Worm (Caenorhabditis elegans): ENCODE measurements around the gene F26F2.5.

F26F2.5 gene

DNA sequence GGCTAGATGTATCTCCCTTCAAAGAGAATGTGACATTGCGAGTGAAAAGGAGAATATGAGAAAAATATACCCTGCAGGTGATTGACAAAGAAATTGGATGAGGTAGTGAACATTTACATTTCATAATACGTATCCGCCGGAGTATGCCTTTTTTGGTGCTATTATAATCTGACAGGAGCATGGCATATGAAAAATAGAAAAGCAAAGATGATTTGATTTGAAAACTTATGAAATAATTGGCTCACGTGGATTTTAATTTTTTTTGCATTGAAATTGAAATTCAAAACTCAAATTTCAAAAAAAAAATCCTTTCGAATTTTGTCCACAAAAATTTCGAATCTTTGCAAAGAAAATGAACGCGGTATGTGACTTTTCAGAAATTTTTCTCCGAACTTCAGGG lies 29.5 kb downstream of the F26F2.5 start, which contains the start of gene ttr-11:
TSS of gene ttr-11 (plus strand) at position 301 of the 400 bp plus-strand sequence.
- TF ChIP-seq W03F9.2 (tag; optimal IDR thresholded peaks at IDR 0.05), result no peak
- no peak for TF ChIP-seq him-1 (tag; optimal IDR thresholded peaks at IDR 0.05)
- no peak for TF ChIP-seq dao-5 (tag; optimal IDR thresholded peaks at IDR 0.05)

DNA sequence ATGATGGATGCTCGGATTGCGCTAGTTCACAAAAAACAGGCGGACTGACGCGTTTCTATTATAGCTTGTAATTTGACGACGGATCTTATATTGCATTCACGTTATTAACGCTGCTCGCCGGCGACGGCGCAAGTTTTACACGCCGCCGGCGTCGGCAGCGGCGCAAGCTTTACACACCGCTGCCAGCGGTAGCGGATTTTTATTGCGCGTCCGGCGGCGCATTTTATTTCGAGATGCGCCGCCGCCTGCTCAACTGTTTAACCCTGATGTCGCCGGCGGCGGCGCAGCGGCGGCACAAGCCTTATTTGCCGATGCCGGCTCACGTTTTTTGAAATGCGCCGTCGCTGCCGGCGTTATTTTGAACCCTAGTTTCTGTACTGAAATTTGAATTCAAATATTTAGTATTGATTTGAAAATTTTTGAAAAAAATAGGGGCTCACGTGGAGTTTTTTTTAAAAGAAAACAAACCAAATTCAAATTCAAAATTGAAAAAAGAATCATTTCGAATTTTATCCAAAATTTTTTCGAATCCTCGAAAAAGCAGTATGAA lies 31.2 kb downstream of the F26F2.5 start, which contains the start of gene ttr-57:
TSS of gene ttr-57 (plus strand) at position 500 of the 550 bp plus-strand sequence.
- no peak for TF ChIP-seq dao-5 (tag; optimal IDR thresholded peaks at IDR 0.05)
- TF ChIP-seq W03F9.2 (tag; optimal IDR thresholded peaks at IDR 0.05), result no peak
- TF ChIP-seq him-1 (tag; optimal IDR thresholded peaks at IDR 0.05), result no peak

DNA sequence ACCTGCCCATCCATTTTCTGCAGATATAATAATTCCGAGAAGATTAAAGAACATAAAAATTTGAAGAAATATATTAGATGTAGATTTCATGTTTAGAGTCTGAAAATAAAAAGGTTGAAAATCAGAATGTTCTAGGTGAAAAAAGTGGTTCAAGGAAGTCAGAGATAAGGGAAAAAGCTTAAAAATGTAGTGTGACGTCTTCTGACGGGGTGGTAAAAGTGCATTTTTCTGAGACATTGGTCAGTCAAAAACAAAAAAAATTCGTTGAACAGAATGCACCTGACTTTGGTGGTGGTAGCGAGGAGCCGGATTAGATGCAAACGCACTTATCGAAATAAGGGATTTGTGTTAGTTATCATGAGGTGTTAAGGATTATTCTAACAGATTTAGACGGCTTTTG lies 33.1 kb downstream of the F26F2.5 start, which contains the start of gene F46B3.23:
TSS of gene F46B3.23 (minus strand) at position 101 of the 400 bp plus-strand sequence.
- no peak for TF ChIP-seq him-1 (tag; optimal IDR thresholded peaks at IDR 0.05)
- TF ChIP-seq W03F9.2 (tag; optimal IDR thresholded peaks at IDR 0.05), result no peak
- no peak for TF ChIP-seq dao-5 (tag; optimal IDR thresholded peaks at IDR 0.05)

DNA sequence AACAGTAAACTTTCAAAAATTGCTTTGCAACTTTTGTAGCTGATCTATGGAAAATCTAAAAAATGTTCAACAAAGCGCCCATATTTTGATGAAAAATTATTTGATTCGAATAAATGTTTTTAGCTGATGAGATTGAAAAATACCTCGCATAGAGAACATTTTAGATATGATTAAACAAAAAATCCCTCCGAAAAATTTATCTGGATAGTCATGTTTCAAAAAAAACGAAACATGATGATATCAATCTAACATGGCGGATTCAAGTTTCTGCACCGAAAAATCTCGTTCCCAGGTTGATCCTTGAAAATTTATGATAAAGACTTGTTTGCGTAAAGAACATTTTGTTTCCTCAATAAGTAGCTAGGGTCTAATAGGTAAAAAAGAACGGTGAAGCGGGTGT lies 35.2 kb downstream of the F26F2.5 start, which contains the start of gene ttr-12:
TSS of gene ttr-12 (minus strand) at position 101 of the 400 bp plus-strand sequence.
- TF ChIP-seq dao-5 (tag; optimal IDR thresholded peaks at IDR 0.05), result no peak
- TF ChIP-seq him-1 (tag; optimal IDR thresholded peaks at IDR 0.05), result no peak
- no peak for TF ChIP-seq W03F9.2 (tag; optimal IDR thresholded peaks at IDR 0.05)

DNA sequence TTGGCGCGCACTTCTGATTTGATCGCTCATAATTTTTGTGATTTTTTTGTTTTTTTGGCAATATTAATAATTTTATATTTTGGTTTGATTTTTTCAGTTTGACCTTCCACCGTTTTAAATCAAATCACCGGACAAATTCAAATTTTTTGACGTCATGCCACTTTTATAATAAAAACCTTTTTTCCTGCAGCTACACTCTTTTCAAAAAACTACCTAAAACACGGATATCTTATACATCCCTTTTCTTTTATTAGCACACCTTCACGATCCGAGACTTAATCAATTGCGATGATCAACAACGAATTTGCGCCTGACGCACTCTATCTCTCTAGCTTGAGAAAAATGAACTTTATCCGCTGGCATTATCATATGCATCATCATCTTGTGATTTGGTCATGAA lies 36.0 kb downstream of the F26F2.5 start, which contains the start of gene grd-2:
TSS of gene grd-2 (plus strand) at position 301 of the 400 bp plus-strand sequence.
- TF ChIP-seq W03F9.2 (tag; optimal IDR thresholded peaks at IDR 0.05) (no peak), him-1 (tag; optimal IDR thresholded peaks at IDR 0.05) (no peak), dao-5 (tag; optimal IDR thresholded peaks at IDR 0.05) (no peak)

ce11 chrV:20618632-20619031 lies 45.1 kb downstream of the F26F2.5 start, which contains the start of gene F46B3.7:
Gene F46B3.7, minus strand, starts transcription at chrV:20618732.
- TF ChIP-seq dao-5 (tag; optimal IDR thresholded peaks at IDR 0.05) (no peak), him-1 (tag; optimal IDR thresholded peaks at IDR 0.05) (no peak), W03F9.2 (tag; optimal IDR thresholded peaks at IDR 0.05) (no peak)

DNA sequence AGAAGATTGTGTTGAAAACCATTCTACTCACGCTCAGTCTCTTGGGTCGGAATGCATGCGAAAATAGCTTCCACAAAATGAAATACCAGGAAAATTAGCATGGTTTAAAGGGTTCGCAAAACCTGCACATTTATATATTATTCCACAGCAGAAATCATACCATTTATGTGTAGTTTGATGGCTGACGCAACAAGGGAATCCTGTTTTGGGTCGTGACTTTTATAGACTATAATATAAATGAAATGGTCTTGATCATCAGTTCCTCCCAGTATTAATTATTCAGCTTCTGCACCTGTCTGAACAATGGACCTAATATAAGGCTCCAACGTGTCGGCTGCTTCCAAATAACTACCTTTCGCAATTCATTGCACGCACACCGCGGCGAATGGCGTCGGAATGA lies 49.6 kb downstream of the F26F2.5 start, which contains the start of gene F46B3.8:
TSS of gene F46B3.8 (minus strand) at position 101 of the 400 bp plus-strand sequence.
- no peak for TF ChIP-seq W03F9.2 (tag; optimal IDR thresholded peaks at IDR 0.05)
- no peak for TF ChIP-seq dao-5 (tag; optimal IDR thresholded peaks at IDR 0.05)
- TF ChIP-seq him-1 (tag; optimal IDR thresholded peaks at IDR 0.05), result no peak
